Fruit fly (Drosophila melanogaster): ENCODE data around the gene Sec13.

Gene Sec13

dm6 chr3R:23337183-23337825, 18.8 kb upstream of the Sec13 start (continued):
- TF ChIP-seq Dfd (GFP tag; optimal IDR thresholded peaks at IDR 0.05) (no peak), tai (GFP tag; optimal IDR thresholded peaks at IDR 0.05) (peak; percentile 37), CG9705 (GFP tag; optimal IDR thresholded peaks at IDR 0.05) (no peak), rgr (GFP tag; optimal IDR thresholded peaks at IDR 0.05) (peak; percentile 54), woc (GFP tag; optimal IDR thresholded peaks at IDR 0.05) (peak; percentile 7), lola (GFP tag; optimal IDR thresholded peaks at IDR 0.05) (no peak), GATAd (GFP tag; optimal IDR thresholded peaks at IDR 0.05) (no peak), HLH106 (tag; optimal IDR thresholded peaks at IDR 0.05) (peak; percentile 34), psq (GFP tag; optimal IDR thresholded peaks at IDR 0.05) (peak; percentile 40), Sp1 (GFP tag; optimal IDR thresholded peaks at IDR 0.05) (peak; percentile 32), Dif (GFP tag; optimal IDR thresholded peaks at IDR 0.05; ENCODE audit: partially characterized antibody) (no peak), N (GFP tag; optimal IDR thresholded peaks at IDR 0.05) (no peak)

DNA sequence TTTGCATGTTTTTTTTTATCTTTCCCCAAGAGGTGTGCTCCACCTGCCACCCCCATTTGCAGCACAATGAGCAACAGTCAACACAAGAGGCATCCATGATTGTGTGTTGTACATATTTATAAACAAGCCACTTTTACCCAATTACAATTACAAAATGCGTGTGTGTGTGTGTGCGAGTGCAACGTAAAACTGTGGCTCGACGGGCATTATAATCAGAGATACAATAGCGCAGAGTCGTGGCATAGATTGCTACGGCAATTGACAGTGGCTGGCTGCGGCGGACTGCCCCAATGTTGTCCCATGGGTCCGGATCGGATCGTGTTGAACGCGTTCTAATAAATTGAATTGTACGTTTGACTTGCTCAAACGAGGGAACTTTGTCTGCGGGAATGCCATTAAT, 17.8 kb upstream of the Sec13 start:
- TF ChIP-seq usp (GFP tag; optimal IDR thresholded peaks at IDR 0.05) (no peak), Rel (GFP tag; optimal IDR thresholded peaks at IDR 0.05) (no peak), Rel (tag; optimal IDR thresholded peaks at IDR 0.05) (peak; percentile 18)

dm6 chr3R:23340621-23341020, 15.5 kb upstream of the Sec13 start:
- TF ChIP-seq h (GFP tag; optimal IDR thresholded peaks at IDR 0.05), result no peak
- no peak for TF ChIP-seq rgr (GFP tag; optimal IDR thresholded peaks at IDR 0.05)
- no peak for TF ChIP-seq woc (GFP tag; optimal IDR thresholded peaks at IDR 0.05)
- no peak for TF ChIP-seq sv (GFP tag; optimal IDR thresholded peaks at IDR 0.05)
- TF ChIP-seq dl (GFP tag; optimal IDR thresholded peaks at IDR 0.05; ENCODE audit: insufficient read depth in 1 of 2, partially characterized antibody in 2 of 2), result no peak
- TF ChIP-seq fru (GFP tag; optimal IDR thresholded peaks at IDR 0.05), result no peak
- no peak for TF ChIP-seq Abd-B (GFP tag; optimal IDR thresholded peaks at IDR 0.05)
- no peak for TF ChIP-seq Hr78 (GFP tag; optimal IDR thresholded peaks at IDR 0.05)

dm6 chr3R:23341769-23342352, 14.2 kb upstream of the Sec13 start:
- TF ChIP-seq Sp1 (GFP tag; optimal IDR thresholded peaks at IDR 0.05) (no peak), Rel (GFP tag; optimal IDR thresholded peaks at IDR 0.05) (no peak), Rel (tag; optimal IDR thresholded peaks at IDR 0.05) (peak; percentile 97)

- TF ChIP-seq lola (GFP tag; optimal IDR thresholded peaks at IDR 0.05) (no peak), fru (GFP tag; optimal IDR thresholded peaks at IDR 0.05) (no peak), h (GFP tag; optimal IDR thresholded peaks at IDR 0.05) (no peak), psq (GFP tag; optimal IDR thresholded peaks at IDR 0.05) (no peak), Mio (GFP tag; optimal IDR thresholded peaks at IDR 0.05) (no peak), sage (GFP tag; optimal IDR thresholded peaks at IDR 0.05) (no peak), woc (GFP tag; optimal IDR thresholded peaks at IDR 0.05) (no peak), dmrt93B (GFP tag; optimal IDR thresholded peaks at IDR 0.05) (no peak), pan (optimal IDR thresholded peaks at IDR 0.05) (no peak), Vsx2 (GFP tag; optimal IDR thresholded peaks at IDR 0.05; ENCODE audit: partially characterized antibody) (no peak), Myc (optimal IDR thresholded peaks at IDR 0.05) (no peak)
These were observed 12.3 kb upstream of the Sec13 start for dm6 chr3R:23343707-23344310.

DNA sequence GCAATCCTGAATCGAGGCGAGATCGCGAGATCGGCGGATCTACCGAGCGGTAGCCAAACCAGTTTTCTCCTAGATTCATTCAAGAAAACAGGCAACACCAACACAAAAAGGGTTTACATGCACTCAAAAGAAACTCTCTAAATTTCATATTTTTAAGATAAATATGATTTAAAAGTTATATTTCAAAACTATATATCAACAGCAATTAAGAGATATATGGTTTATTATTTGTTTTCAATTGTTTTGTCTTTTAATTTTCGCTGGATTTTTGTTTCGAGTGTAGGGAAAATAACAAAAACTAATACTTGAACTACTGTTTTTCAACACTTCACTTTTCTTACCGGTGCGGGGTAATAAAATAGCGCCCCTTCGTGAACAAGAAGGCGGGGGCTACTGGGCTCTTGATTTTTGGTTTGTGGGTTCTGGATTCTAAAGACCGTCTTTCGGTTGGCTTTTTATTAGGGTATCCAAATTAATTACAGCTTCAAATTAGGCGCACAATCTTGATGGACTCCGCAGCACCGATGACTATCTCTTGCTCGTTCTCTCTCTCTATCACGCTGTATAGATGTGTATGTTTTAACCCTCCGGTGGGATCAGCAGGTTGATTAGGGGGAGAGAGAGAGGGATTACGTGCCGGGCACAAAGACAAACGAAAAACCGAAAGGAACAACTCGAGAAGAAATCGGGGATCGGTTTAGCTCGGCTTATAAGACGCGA, 10.9 kb upstream of the Sec13 start:
- TF ChIP-seq N (GFP tag; optimal IDR thresholded peaks at IDR 0.05) (no peak), dmrt93B (GFP tag; optimal IDR thresholded peaks at IDR 0.05) (no peak), Myc (optimal IDR thresholded peaks at IDR 0.05) (no peak), Hr78 (GFP tag; optimal IDR thresholded peaks at IDR 0.05) (no peak), h (GFP tag; optimal IDR thresholded peaks at IDR 0.05) (no peak), dl (GFP tag; optimal IDR thresholded peaks at IDR 0.05; ENCODE audit: insufficient read depth in 1 of 2, partially characterized antibody in 2 of 2) (no peak), Mio (GFP tag; optimal IDR thresholded peaks at IDR 0.05) (no peak), Hnf4 (GFP tag; optimal IDR thresholded peaks at IDR 0.05) (no peak), foxo (GFP tag; optimal IDR thresholded peaks at IDR 0.05) (no peak), fru (GFP tag; optimal IDR thresholded peaks at IDR 0.05) (no peak), brk (GFP tag; optimal IDR thresholded peaks at IDR 0.05) (no peak), jim (GFP tag; optimal IDR thresholded peaks at IDR 0.05) (no peak), Dif (GFP tag; optimal IDR thresholded peaks at IDR 0.05; ENCODE audit: partially characterized antibody) (no peak), OdsH (GFP tag; optimal IDR thresholded peaks at IDR 0.05) (no peak), sv (GFP tag; optimal IDR thresholded peaks at IDR 0.05) (no peak)

Data from whole organism, wandering third instar larva.